Fruit fly (Drosophila melanogaster) whole organism, embryonic: ENCODE results near the gene Sfp33A2.

Experiments used
- Ada2b ChIP-seq: fragments of 200-800 bp; sonication (Bioruptor generic); IDR thresholded peaks from 2 replicates; pipeline ENCODE4 v1.3.6; 2022; ENCODE audit warnings: missing biosample characterization, missing genetic modification characterization
- Adf1 ChIP-seq: fragments of 200-800 bp; sonication (Bioruptor generic); IDR thresholded peaks from 2 replicates; pipeline ENCODE4 v1.3.6; 2022; ENCODE audit warnings: missing biosample characterization, missing genetic modification characterization
- Bteb2 ChIP-seq: fragments of 200-800 bp; sonication (Bioruptor generic); optimal IDR thresholded peaks from 2 replicates; lab custom pipeline; 2016; ENCODE audit warnings: missing biosample characterization, missing genetic modification characterization
- CG1024 ChIP-seq: fragments of 200-800 bp; sonication (Bioruptor generic); IDR thresholded peaks from 2 replicates; pipeline ENCODE4 v1.3.6; 2022; ENCODE audit warnings: missing biosample characterization, missing genetic modification characterization
- CG10565 ChIP-seq: fragments of 200-800 bp; sonication (Bioruptor generic); optimal IDR thresholded peaks from 3 replicates; lab custom pipeline; 2016; ENCODE audit warnings: missing biosample characterization, mild to moderate bottlenecking, missing genetic modification characterization
- CG12744 ChIP-seq: fragments of 200-800 bp; sonication (Bioruptor generic); optimal IDR thresholded peaks from 2 replicates; lab custom pipeline; 2016; ENCODE audit warnings: missing biosample characterization, missing genetic modification characterization
- CG14860 ChIP-seq: fragments of 200-800 bp; sonication (Bioruptor generic); IDR thresholded peaks from 3 replicates; pipeline ENCODE4 v1.3.6; 2022; ENCODE audit warnings: missing biosample characterization, missing genetic modification characterization; ENCODE audit not compliant: partially characterized antibody
- CG14965 ChIP-seq: fragments of 200-800 bp; sonication (Bioruptor generic); optimal IDR thresholded peaks from 2 replicates; lab custom pipeline; 2016; ENCODE audit warnings: missing biosample characterization, missing genetic modification characterization, borderline replicate concordance
- CG1647 ChIP-seq: fragments of 200-800 bp; sonication (Bioruptor generic); optimal IDR thresholded peaks from 3 replicates; lab custom pipeline; 2016; ENCODE audit warnings: missing biosample characterization, missing genetic modification characterization
- CG17612 ChIP-seq: fragments of 200-800 bp; sonication (Bioruptor generic); IDR thresholded peaks from 2 replicates; pipeline ENCODE4 v1.3.6; 2022; ENCODE audit warnings: missing biosample characterization, missing genetic modification characterization
- CG2116 ChIP-seq: fragments of 200-800 bp; sonication (Bioruptor generic); optimal IDR thresholded peaks from 3 replicates; lab custom pipeline; 2018; ENCODE audit warnings: missing biosample characterization, mild to moderate bottlenecking, missing genetic modification characterization
- CG3163 ChIP-seq: fragments of 200-800 bp; sonication (Bioruptor generic); optimal IDR thresholded peaks from 3 replicates; lab custom pipeline; 2016; ENCODE audit warnings: missing biosample characterization, missing genetic modification characterization
- CG3726 ChIP-seq: fragments of 200-800 bp; sonication (Bioruptor generic); IDR thresholded peaks from 3 replicates; pipeline ENCODE4, ENCODE4 v1.3.6; 2022; ENCODE audit warnings: missing biosample characterization, missing genetic modification characterization
- CG42726 ChIP-seq: fragments of 200-800 bp; sonication (Bioruptor generic); IDR thresholded peaks from 2 replicates; pipeline ENCODE4 v1.3.6; 2022; ENCODE audit warnings: missing biosample characterization, missing genetic modification characterization; ENCODE audit not compliant: partially characterized antibody
- CG7271 ChIP-seq: fragments of 200-800 bp; sonication (Bioruptor generic); optimal IDR thresholded peaks from 2 replicates; lab custom pipeline; 2018; ENCODE audit warnings: missing biosample characterization, mild to moderate bottlenecking, missing genetic modification characterization, moderate library complexity
- CG7372 ChIP-seq: fragments of 200-800 bp; sonication (Bioruptor generic); IDR thresholded peaks from 2 replicates; pipeline ENCODE4 v1.3.6; 2022; ENCODE audit warnings: missing biosample characterization, missing genetic modification characterization
- CG7556 ChIP-seq: fragments of 200-800 bp; sonication (Bioruptor generic); optimal IDR thresholded peaks from 2 replicates; lab custom pipeline; 2017; ENCODE audit warnings: missing biosample characterization, mild to moderate bottlenecking, missing genetic modification characterization
- CG7745 ChIP-seq: fragments of 200-800 bp; sonication (Bioruptor generic); optimal IDR thresholded peaks from 2 replicates; lab custom pipeline; 2018; ENCODE audit warnings: missing biosample characterization, mild to moderate bottlenecking, missing genetic modification characterization, moderate library complexity
- CG7928 ChIP-seq: fragments of 200-800 bp; sonication (Bioruptor generic); optimal IDR thresholded peaks from 2 replicates; lab custom pipeline; 2017; ENCODE audit warnings: missing biosample characterization, mild to moderate bottlenecking, missing genetic modification characterization
- CG8359 ChIP-seq: fragments of 200-800 bp; sonication (Bioruptor generic); optimal IDR thresholded peaks from 2 replicates; lab custom pipeline; 2017; ENCODE audit warnings: missing biosample characterization, mild to moderate bottlenecking, missing genetic modification characterization, borderline replicate concordance
- CG8924 ChIP-seq: fragments of 200-800 bp; optimal IDR thresholded peaks from 3 replicates; lab custom pipeline; 2019; ENCODE audit warnings: missing biosample characterization, mild to moderate bottlenecking, missing genetic modification characterization, moderate library complexity
- Dbx ChIP-seq: fragments of 200-800 bp; sonication (Bioruptor generic); IDR thresholded peaks from 3 replicates; pipeline ENCODE4 v1.3.6; 2022; ENCODE audit warnings: missing biosample characterization, missing genetic modification characterization
- Dek ChIP-seq: fragments of 200-800 bp; sonication (Bioruptor generic); optimal IDR thresholded peaks from 3 replicates; lab custom pipeline; 2019; ENCODE audit warnings: missing biosample characterization, mild to moderate bottlenecking, missing genetic modification characterization, moderate library complexity
- Gug ChIP-seq: fragments of 200-800 bp; sonication (Bioruptor generic); IDR thresholded peaks from 4 replicates; pipeline ENCODE4 v1.3.6; 2022; ENCODE audit warnings: missing biosample characterization, missing genetic modification characterization
- HmgD ChIP-seq: fragments of 200-800 bp; sonication (Bioruptor generic); optimal IDR thresholded peaks from 3 replicates; lab custom pipeline; 2016; ENCODE audit warnings: missing biosample characterization, missing genetic modification characterization
- MESR4 ChIP-seq: fragments of 200-800 bp; sonication (Bioruptor generic); optimal IDR thresholded peaks from 2 replicates; lab custom pipeline; 2018; ENCODE audit warnings: missing biosample characterization, mild to moderate bottlenecking, missing genetic modification characterization, moderate library complexity
- Max ChIP-seq: fragments of 200-800 bp; sonication (Bioruptor generic); optimal IDR thresholded peaks from 2 replicates; lab custom pipeline; 2016; ENCODE audit warnings: missing biosample characterization, mild to moderate bottlenecking, missing genetic modification characterization
- Mrtf ChIP-seq: fragments of 200-800 bp; sonication (Bioruptor generic); IDR thresholded peaks from 3 replicates; pipeline ENCODE4 v1.3.6; 2022; ENCODE audit warnings: missing biosample characterization, missing genetic modification characterization
- Myb ChIP-seq: fragments of 200-800 bp; sonication (Bioruptor generic); optimal IDR thresholded peaks from 2 replicates; lab custom pipeline; 2016; ENCODE audit warnings: missing biosample characterization, missing genetic modification characterization
- NFAT ChIP-seq: fragments of 200-800 bp; sonication (Bioruptor generic); IDR thresholded peaks from 2 replicates; pipeline ENCODE4 v1.3.6; 2022; ENCODE audit warnings: missing biosample characterization, missing genetic modification characterization
- Opbp ChIP-seq: fragments of 200-800 bp; sonication (Bioruptor generic); IDR thresholded peaks from 3 replicates; pipeline ENCODE4 v1.3.6; 2022; ENCODE audit warnings: missing biosample characterization, missing genetic modification characterization; ENCODE audit not compliant: partially characterized antibody
- Sox102F ChIP-seq: fragments of 200-800 bp; sonication (Bioruptor generic); optimal IDR thresholded peaks from 2 replicates; lab custom pipeline; 2018; ENCODE audit warnings: missing biosample characterization, mild to moderate bottlenecking, missing genetic modification characterization, moderate library complexity
- Tbp ChIP-seq: fragments of >200 bp; optimal IDR thresholded peaks from 2 replicates; lab custom pipeline; 2018; ENCODE audit warnings: missing biosample characterization, missing genetic modification characterization
- Xrp1 ChIP-seq: fragments of 200-800 bp; sonication (Bioruptor generic); IDR thresholded peaks from 2 replicates; pipeline ENCODE4 v1.3.6; 2022; ENCODE audit warnings: missing biosample characterization, missing genetic modification characterization
- ara ChIP-seq: fragments of 200-800 bp; sonication (Bioruptor generic); IDR thresholded peaks from 2 replicates; pipeline ENCODE4 v1.3.6; 2022; ENCODE audit warnings: missing biosample characterization, missing genetic modification characterization
- bcd ChIP-seq: fragments of 200-800 bp; sonication (Bioruptor generic); optimal IDR thresholded peaks from 2 replicates; lab custom pipeline; 2017; ENCODE audit warnings: missing biosample characterization, mild to moderate bottlenecking, missing genetic modification characterization
- disco-r ChIP-seq: fragments of 200-800 bp; sonication (Bioruptor generic); optimal IDR thresholded peaks from 2 replicates; lab custom pipeline; 2016; ENCODE audit warnings: missing biosample characterization, missing genetic modification characterization
- fd102C ChIP-seq: fragments of 200-800 bp; sonication (Bioruptor generic); optimal IDR thresholded peaks from 2 replicates; lab custom pipeline; 2018; ENCODE audit warnings: missing biosample characterization, mild to moderate bottlenecking, missing genetic modification characterization, moderate library complexity
- gce ChIP-seq: fragments of 200-800 bp; sonication (Bioruptor generic); IDR thresholded peaks from 3 replicates; pipeline ENCODE4 v1.3.6; 2022; ENCODE audit warnings: missing biosample characterization, missing genetic modification characterization
- gsb-n ChIP-seq: fragments of 200-800 bp; sonication (Bioruptor generic); optimal IDR thresholded peaks from 3 replicates; lab custom pipeline; 2018; ENCODE audit warnings: missing biosample characterization, mild to moderate bottlenecking, missing genetic modification characterization
- hb ChIP-seq: fragments of 200-800 bp; sonication (Bioruptor generic); IDR thresholded peaks from 3 replicates; pipeline ENCODE4 v1.3.6; 2022; ENCODE audit warnings: missing biosample characterization, missing genetic modification characterization; ENCODE audit not compliant: partially characterized antibody
- lmd ChIP-seq: fragments of 200-800 bp; sonication (Bioruptor generic); IDR thresholded peaks from 2 replicates; pipeline ENCODE4 v1.3.6; 2022; ENCODE audit warnings: missing biosample characterization, missing genetic modification characterization
- pzg ChIP-seq: fragments of 200-800 bp; sonication (Bioruptor generic); optimal IDR thresholded peaks from 3 replicates; lab custom pipeline; 2018; ENCODE audit warnings: missing biosample characterization, mild to moderate bottlenecking, missing genetic modification characterization, moderate library complexity
- rib ChIP-seq: fragments of 200-800 bp; sonication (Bioruptor generic); IDR thresholded peaks from 2 replicates; pipeline ENCODE4 v1.3.6; 2022; ENCODE audit warnings: missing biosample characterization, missing genetic modification characterization
- sc ChIP-seq, 3 experiments: fragments of >200 bp in 2 of 3; fragments of 200-800 bp in 1 of 3; sonication (Bioruptor generic) in 1 of 3; optimal IDR thresholded peaks; 2 replicates in 2 of 3; 3 replicates in 1 of 3; lab custom pipeline; 2017; ENCODE audit warnings: mild to moderate bottlenecking in 1 of 3, missing biosample characterization in 1 of 3, missing genetic modification characterization in 1 of 3, missing genetic modification reagents in 1 of 3
- wek ChIP-seq: fragments of 200-800 bp; sonication (Bioruptor generic); optimal IDR thresholded peaks from 3 replicates; lab custom pipeline; 2018; ENCODE audit warnings: missing biosample characterization, mild to moderate bottlenecking, missing genetic modification characterization, moderate library complexity
- yki ChIP-seq: fragments of >200 bp; optimal IDR thresholded peaks from 3 replicates; lab custom pipeline; 2018
- z ChIP-seq: fragments of 200-800 bp; sonication (Bioruptor generic); IDR thresholded peaks from 3 replicates; pipeline ENCODE4 v1.3.6; 2022; ENCODE audit warnings: missing biosample characterization, missing genetic modification characterization

The Sfp33A2 gene

dm6 chr2L:11808702-11809583 lies 28.6 kb upstream of the Sfp33A2 start, which contains the start of gene crol (continued):
- TF ChIP-seq Bteb2 (GFP tag; lab: Kevin White, UChicago) (no peak), CG14860 (GFP tag; lab: Robert Waterston, UW) (peak; percentile 59), disco-r (GFP tag; lab: Kevin White, UChicago) (no peak), CG14965 (GFP tag; lab: Kevin White, UChicago) (no peak), sc (optimal IDR thresholded peaks at IDR 0.05; lab: Kevin White, UChicago) (no peak), sc (GFP tag; optimal IDR thresholded peaks at IDR 0.05; lab: Kevin White, UChicago) (no peak), CG3726 (GFP tag; lab: Robert Waterston, UW) (no peak), CG2116 (GFP tag; lab: Kevin White, UChicago) (peak; percentile 57), Dek (tag; lab: Kevin White, UChicago) (peak; percentile 40), CG7928 (GFP tag; lab: Kevin White, UChicago) (no peak), MESR4 (peak; percentile 89), Tbp (GFP tag; lab: Kevin White, UChicago) (no peak), wek (no peak), fd102C (no peak), z (GFP tag; lab: Robert Waterston, UW) (no peak), CG10565 (GFP tag; lab: Kevin White, UChicago) (no peak), Ada2b (GFP tag; lab: Robert Waterston, UW) (no peak), CG17612 (GFP tag; lab: Robert Waterston, UW) (no peak), NFAT (GFP tag; lab: Robert Waterston, UW) (peak; percentile 53; the same call in 1 of the 2 replicates), Max (GFP tag; lab: Kevin White, UChicago) (no peak), CG1647 (GFP tag; lab: Kevin White, UChicago) (no peak), Myb (no peak), bcd (peak; percentile 0), rib (0 out of 2 replicates have a peak, but pooled peaks have one; percentile 46), hb (GFP tag; lab: Robert Waterston, UW) (peak; percentile 67; the same call in 2 of the 3 replicates), CG7556 (GFP tag; lab: Kevin White, UChicago) (no peak), yki (lab: Kevin White, UChicago) (peak; percentile 72), Xrp1 (peak; percentile 24; the same call in 1 of the 2 replicates), gsb-n (tag; lab: Kevin White, UChicago) (no peak), CG12744 (GFP tag; lab: Kevin White, UChicago) (no peak), CG1024 (GFP tag; lab: Robert Waterston, UW) (no peak), lmd (no peak; the same call in 1 of the 2 replicates), CG7271 (tag; lab: Kevin White, UChicago) (no peak), Gug (peak; percentile 13; the same call in 1 of the 4 replicates), Sox102F (peak; percentile 7), HmgD (GFP tag; lab: Kevin White, UChicago) (no peak), CG42726 (peak; percentile 64; the same call in 1 of the 2 replicates), pzg (GFP tag; lab: Kevin White, UChicago) (peak; percentile 81), CG7372 (GFP tag; lab: Robert Waterston, UW) (no peak), CG8924 (tag; lab: Kevin White, UChicago) (peak; percentile 42), Mrtf (GFP tag; lab: Robert Waterston, UW) (no peak), Dbx (GFP tag; lab: Robert Waterston, UW) (peak; percentile 56; the same call in 1 of the 3 replicates), ara (no peak), Opbp (GFP tag; lab: Robert Waterston, UW) (peak; percentile 91), CG7745 (tag; lab: Kevin White, UChicago) (no peak), CG8359 (GFP tag; lab: Kevin White, UChicago) (no peak), CG3163 (GFP tag; lab: Kevin White, UChicago) (no peak), gce (no peak), Adf1 (peak; percentile 90)
